Worm (Caenorhabditis elegans) whole organism, mixed stage, embryonic: ENCODE data around the gene T16G12.10.

Experiments used
- blmp-1 ChIP-seq: fragments of 150-350 bp; optimal IDR thresholded peaks from 2 replicates; lab custom pipeline; 2014; ENCODE audit warnings: missing biosample characterization, missing genetic modification characterization
- lin-32 ChIP-seq: fragments of 200-800 bp; sonication (Bioruptor generic); optimal IDR thresholded peaks from 2 replicates; lab custom pipeline; 2018; ENCODE audit warnings: mild to moderate bottlenecking, missing genetic modification characterization, missing compliant biosample characterization
- lsy-2 ChIP-seq: fragments of 150-350 bp; optimal IDR thresholded peaks from 2 replicates; lab custom pipeline; 2014; ENCODE audit warnings: missing biosample characterization, missing genetic modification characterization
- nhr-28 ChIP-seq: fragments of 150-350 bp; optimal IDR thresholded peaks from 2 replicates; lab custom pipeline; 2014; ENCODE audit warnings: missing biosample characterization, missing genetic modification characterization
- unc-39 ChIP-seq: fragments of 150-350 bp; optimal IDR thresholded peaks from 2 replicates; lab custom pipeline; 2014; ENCODE audit warnings: missing biosample characterization, missing genetic modification characterization
- unc-62 ChIP-seq: fragments of 150-350 bp; optimal IDR thresholded peaks from 2 replicates; lab custom pipeline; 2014; ENCODE audit warnings: missing biosample characterization, missing genetic modification reagents, missing genetic modification characterization

ce11 chrIII:10030549-10030948 lies 25.4 kb downstream of the T16G12.10 start, which contains the start of gene M04D8.4:
- TF ChIP-seq blmp-1 (tag; lab: Kevin White, UChicago), result no peak
- no peak for TF ChIP-seq nhr-28 (tag; lab: Kevin White, UChicago)
- TF ChIP-seq lsy-2 (tag; lab: Kevin White, UChicago), result no peak
- TF ChIP-seq unc-39, result no peak
- no peak for TF ChIP-seq lin-32 (GFP tag; lab: Kevin White, UChicago)
- no peak for TF ChIP-seq unc-62 (GFP tag; lab: Kevin White, UChicago)
